Fruit fly (Drosophila melanogaster): ENCODE measurements around the gene Mst57Dc.

dm6 chr3R:25790371-25790770 lies 39.1 kb downstream of the Mst57Dc start, which contains the start of gene CG31093:
- TF ChIP-seq topi (GFP tag; optimal IDR thresholded peaks at IDR 0.05) (no peak), CG11762 (GFP tag; optimal IDR thresholded peaks at IDR 0.05; ENCODE audit: insufficient read depth) (no peak), Blimp-1 (GFP tag; optimal IDR thresholded peaks at IDR 0.05) (no peak), Sox15 (GFP tag; optimal IDR thresholded peaks at IDR 0.05) (no peak), CG6792 (GFP tag; optimal IDR thresholded peaks at IDR 0.05) (no peak), dac (GFP tag; optimal IDR thresholded peaks at IDR 0.05) (no peak), Hr4 (GFP tag; optimal IDR thresholded peaks at IDR 0.05) (no peak), Eip93F (GFP tag; optimal IDR thresholded peaks at IDR 0.05) (no peak), Sox14 (GFP tag; optimal IDR thresholded peaks at IDR 0.05) (no peak), Sox102F (GFP tag; optimal IDR thresholded peaks at IDR 0.05) (no peak), Ets96B (tag; optimal IDR thresholded peaks at IDR 0.05) (no peak), CG11294 (GFP tag; IDR thresholded peaks at IDR 0.05) (no peak), ss (GFP tag; optimal IDR thresholded peaks at IDR 0.05) (no peak)
